Fruit fly (Drosophila melanogaster) whole organism, pupa: ENCODE results near the gene CG31710.

Experiments
- CG13204 ChIP-seq: fragments of 200-800 bp; sonication (Bioruptor generic); optimal IDR thresholded peaks from 2 replicates; lab custom pipeline; 2018; ENCODE audit warnings: missing biosample characterization, mild to moderate bottlenecking, missing genetic modification characterization, moderate library complexity
- CG14655 ChIP-seq: fragments of 200-800 bp; sonication (Bioruptor generic); optimal IDR thresholded peaks from 3 replicates; lab custom pipeline; 2017; ENCODE audit warnings: mild to moderate bottlenecking, missing biosample characterization, missing genetic modification reagents, missing genetic modification characterization
- Ets98B ChIP-seq: fragments of 200-800 bp; sonication (Bioruptor generic); IDR thresholded peaks from 2 replicates; pipeline ENCODE4 v1.3.6; 2022; ENCODE audit warnings: missing biosample characterization, missing genetic modification characterization
- Pif1A ChIP-seq: fragments of 200-800 bp; sonication (Bioruptor generic); optimal IDR thresholded peaks from 3 replicates; lab custom pipeline; 2016; ENCODE audit warnings: missing biosample characterization, missing genetic modification characterization

DNA sequence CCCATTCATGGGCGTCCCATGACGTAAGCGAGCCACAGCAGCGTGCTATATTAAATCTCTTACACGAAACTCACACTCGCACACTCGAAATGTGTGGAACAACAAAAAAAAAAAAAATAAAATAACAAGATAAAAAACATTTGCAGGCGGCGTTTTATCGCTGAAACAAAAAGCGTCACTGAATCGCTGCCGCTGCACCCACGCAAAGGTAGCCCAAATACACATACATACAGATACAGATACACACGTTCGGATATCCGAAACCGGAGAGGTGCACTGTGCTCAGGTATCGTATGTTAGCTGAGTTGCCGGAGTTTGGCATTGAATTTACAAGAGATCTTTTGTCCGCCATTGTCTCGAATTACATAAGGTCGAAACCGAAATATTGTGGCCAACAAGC is 19.8 kb downstream of the CG31710 start:
- TF ChIP-seq Ets98B (GFP tag; lab: Robert Waterston, UW) (no peak), CG14655 (no peak), Pif1A (GFP tag; lab: Kevin White, UChicago) (no peak), CG13204 (GFP tag; lab: Kevin White, UChicago) (no peak)
